Worm (Caenorhabditis elegans): ENCODE data around the gene rpc-25.

DNA sequence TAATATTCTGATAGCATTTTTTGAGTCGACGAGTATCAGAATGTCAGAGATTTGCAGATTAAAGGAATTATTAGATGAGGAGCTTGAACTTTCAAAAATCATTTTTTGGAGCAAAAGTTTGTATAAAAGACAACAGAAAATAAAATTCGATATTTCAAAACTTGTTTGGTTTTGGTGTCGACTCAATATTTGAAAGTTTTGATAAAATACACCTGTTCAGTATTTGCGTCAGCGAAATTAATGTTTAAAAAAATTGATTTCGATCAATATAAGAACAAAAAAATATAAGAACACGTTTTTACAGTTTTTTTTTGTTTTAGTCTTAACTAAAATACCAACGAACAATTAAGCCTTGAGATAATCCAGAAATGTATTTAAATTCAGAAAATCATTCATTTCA lies 14.2 kb upstream of the rpc-25 start, which contains the start of gene C12D8.13:
- TF ChIP-seq F13H6.1 (tag; optimal IDR thresholded peaks at IDR 0.05) (no peak), unc-39 (tag; optimal IDR thresholded peaks at IDR 0.05) (no peak), nhr-25 (tag; optimal IDR thresholded peaks at IDR 0.05) (no peak), gmeb-1 (tag; optimal IDR thresholded peaks at IDR 0.05) (no peak), nhr-11 (tag; optimal IDR thresholded peaks at IDR 0.05) (no peak), elt-1 (tag; optimal IDR thresholded peaks at IDR 0.05) (no peak)

All from whole organism, L2 larva.